In genomic region chrII:11157660-11158059, ce11 we compare ENCODE assay signal across 3 worm cellular contexts.
TF ChIP-seq lines count a peak whose summit lies in the region.

No protein-coding gene starts in this region.

TF ChIP-seq in whole organism, L1 larva, 84 proteins besides CTCF, POLR2A, EP300 and RAD21 (continued from another document and continues in another):
- TF ChIP-seq hlh-17 (GFP tag; optimal IDR thresholded peaks at IDR 0.05; lab: Kevin White, UChicago; ENCODE audit: borderline replicate concordance) (no peak), jun-1 (tag; optimal IDR thresholded peaks at IDR 0.05; lab: Kevin White, UChicago) (no peak), lsy-2 (tag; optimal IDR thresholded peaks at IDR 0.05; lab: Kevin White, UChicago) (peak; percentile 34 to 62), ztf-11 (tag; optimal IDR thresholded peaks at IDR 0.05; lab: Kevin White, UChicago) (no peak), snpc-4 (tag; optimal IDR thresholded peaks at IDR 0.05; lab: Kevin White, UChicago) (peak; percentile 59), lin-35 (GFP tag; optimal IDR thresholded peaks at IDR 0.05; lab: Kevin White, UChicago) (peak; percentile 47 to 69), ceh-88 (GFP tag; IDR thresholded peaks at IDR 0.05; lab: Robert Waterston, UW) (no peak), mab-9 (GFP tag; IDR thresholded peaks at IDR 0.05; lab: Robert Waterston, UW) (0 out of 2 replicates have a peak, but pooled peaks have one; percentile 7), elt-2 (tag; optimal IDR thresholded peaks at IDR 0.05; lab: Kevin White, UChicago) (peak; percentile 53), rnt-1 (tag; optimal IDR thresholded peaks at IDR 0.05; lab: Kevin White, UChicago) (peak; percentile 71), unc-86 (tag; optimal IDR thresholded peaks at IDR 0.05; lab: Kevin White, UChicago) (peak; percentile 14), alr-1 (tag; optimal IDR thresholded peaks at IDR 0.05; lab: Kevin White, UChicago; ENCODE audit: borderline replicate concordance) (no peak), irx-1 (tag; optimal IDR thresholded peaks at IDR 0.05; lab: Kevin White, UChicago) (no peak), xbp-1 (tag; optimal IDR thresholded peaks at IDR 0.05; lab: Kevin White, UChicago) (peak; percentile 42), unc-30 (tag; optimal IDR thresholded peaks at IDR 0.05; lab: Kevin White, UChicago) (no peak), nhr-85 (tag; lab: Kevin White, UChicago) (peak; percentile 77), nhr-19 (GFP tag; conservative IDR thresholded peaks at IDR 0.05; lab: Robert Waterston, UW) (peak; percentile 70), hlh-4 (tag; optimal IDR thresholded peaks at IDR 0.05; lab: Kevin White, UChicago) (no peak), pqm-1 (tag; optimal IDR thresholded peaks at IDR 0.05; lab: Kevin White, UChicago) (no peak), lin-14 (GFP tag; optimal IDR thresholded peaks at IDR 0.05; lab: Kevin White, UChicago) (peak; percentile 56), ztf-4 (tag; optimal IDR thresholded peaks at IDR 0.05; lab: Kevin White, UChicago) (no peak), mdl-1 (tag; optimal IDR thresholded peaks at IDR 0.05; lab: Kevin White, UChicago) (peak in 1 of 2 experiments; percentile 3), dpl-1 (GFP tag; optimal IDR thresholded peaks at IDR 0.05; lab: Kevin White, UChicago) (peak; percentile 6 to 48 (median 35)), nhr-20 (tag; optimal IDR thresholded peaks at IDR 0.05; lab: Kevin White, UChicago) (peak; percentile 63), nhr-71 (tag; optimal IDR thresholded peaks at IDR 0.05; lab: Kevin White, UChicago) (peak; percentile 72), vab-15 (tag; optimal IDR thresholded peaks at IDR 0.05; lab: Kevin White, UChicago) (no peak), ces-1 (GFP tag; optimal IDR thresholded peaks at IDR 0.05; lab: Kevin White, UChicago) (no peak), efl-1 (optimal IDR thresholded peaks at IDR 0.05; lab: Kevin White, UChicago) (peak; percentile 42 to 52), efl-1 (GFP tag; optimal IDR thresholded peaks at IDR 0.05 in 1 of 2; lab: Kevin White, UChicago) (peak; percentile 40 to 95), elt-3 (tag; optimal IDR thresholded peaks at IDR 0.05; lab: Kevin White, UChicago) (peak in 2 of 6 experiments; percentile 6 to 27), C16A3.4 (tag; optimal IDR thresholded peaks at IDR 0.05; lab: Kevin White, UChicago) (peak; percentile 53), dsc-1 (tag; optimal IDR thresholded peaks at IDR 0.05; lab: Kevin White, UChicago) (peak; percentile 51), zip-4 (GFP tag; optimal IDR thresholded peaks at IDR 0.05; lab: Kevin White, UChicago) (no peak), tlp-1 (tag; optimal IDR thresholded peaks at IDR 0.05; lab: Kevin White, UChicago) (no peak), nhr-12 (tag; optimal IDR thresholded peaks at IDR 0.05; lab: Kevin White, UChicago) (no peak), mep-1 (tag; optimal IDR thresholded peaks at IDR 0.05; lab: Kevin White, UChicago) (peak; percentile 22), zag-1 (tag; optimal IDR thresholded peaks at IDR 0.05; lab: Kevin White, UChicago) (no peak), swsn-7 (tag; optimal IDR thresholded peaks at IDR 0.05; lab: Kevin White, UChicago) (peak; percentile 63), unc-130 (tag; optimal IDR thresholded peaks at IDR 0.05; lab: Kevin White, UChicago) (peak; percentile 55), lin-39 (tag; optimal IDR thresholded peaks at IDR 0.05; lab: Kevin White, UChicago) (no peak), nhr-84 (tag; optimal IDR thresholded peaks at IDR 0.05; lab: Kevin White, UChicago) (no peak), grh-1 (GFP tag; IDR thresholded peaks at IDR 0.05; lab: Robert Waterston, UW) (peak; percentile 48; the same call in 1 of the 2 replicates), snu-23 (GFP tag; optimal IDR thresholded peaks at IDR 0.05; lab: Kevin White, UChicago) (peak; percentile 74), nhr-90 (tag; optimal IDR thresholded peaks at IDR 0.05; lab: Kevin White, UChicago; ENCODE audit: poor library complexity) (peak; percentile 61)

TF ChIP-seq in whole organism, L3 larva, 47 proteins besides CTCF, POLR2A, EP300 and RAD21 (continued from another document):
- TF ChIP-seq nhr-25 (tag; optimal IDR thresholded peaks at IDR 0.05; lab: Kevin White, UChicago): peak; percentile 42

TF ChIP-seq in whole organism, young adult, 124 proteins besides CTCF, POLR2A, EP300 and RAD21 (continued from another document):
- TF ChIP-seq mel-28 (tag; optimal IDR thresholded peaks at IDR 0.05; lab: Kevin White, UChicago; ENCODE audit: borderline replicate concordance) (no peak), tbp1 (GFP tag; optimal IDR thresholded peaks at IDR 0.05; lab: Kevin White, UChicago) (peak; percentile 98), nfyb-1 (GFP tag; IDR thresholded peaks at IDR 0.05; lab: Robert Waterston, UW) (peak; percentile 68), nhr-80 (tag; optimal IDR thresholded peaks at IDR 0.05; lab: Kevin White, UChicago) (peak; percentile 39), rcor-1 (GFP tag; IDR thresholded peaks at IDR 0.05; lab: Robert Waterston, UW) (peak; percentile 56; the same call in 1 of the 2 replicates), snpc-4 (GFP tag; optimal IDR thresholded peaks at IDR 0.05; lab: Kevin White, UChicago) (peak; percentile 36), snpc-4 (tag; optimal IDR thresholded peaks at IDR 0.05; lab: Kevin White, UChicago) (peak; percentile 10 to 83 (median 71)), ztf-25 (GFP tag; IDR thresholded peaks at IDR 0.05; lab: Robert Waterston, UW) (peak; percentile 89; the same call in 1 of the 2 replicates), B0261.1 (tag; optimal IDR thresholded peaks at IDR 0.05; lab: Kevin White, UChicago) (peak; percentile 88), zfh-2 (GFP tag; conservative IDR thresholded peaks at IDR 0.05; lab: Robert Waterston, UW) (0 out of 2 replicates have a peak, but pooled peaks have one; percentile 19), ZK185.1 (tag; optimal IDR thresholded peaks at IDR 0.05; lab: Kevin White, UChicago; ENCODE audit: poor library complexity, severe bottlenecking) (peak; percentile 85), chd-7 (tag; optimal IDR thresholded peaks at IDR 0.05; lab: Kevin White, UChicago) (peak; percentile 44), fkh-3 (tag; optimal IDR thresholded peaks at IDR 0.05; lab: Kevin White, UChicago) (peak; percentile 3), nhr-179 (tag; optimal IDR thresholded peaks at IDR 0.05; lab: Kevin White, UChicago) (no peak), hmg-1.2 (GFP tag; IDR thresholded peaks at IDR 0.05; lab: Robert Waterston, UW) (peak; percentile 86), zim-3 (tag; optimal IDR thresholded peaks at IDR 0.05; lab: Kevin White, UChicago) (no peak), snpc-1.3 (tag; optimal IDR thresholded peaks at IDR 0.05; lab: Kevin White, UChicago; ENCODE audit: insufficient read depth) (peak; percentile 58), F49E8.2 (tag; optimal IDR thresholded peaks at IDR 0.05; lab: Kevin White, UChicago; ENCODE audit: insufficient read depth) (peak; percentile 32), cebp-1 (GFP tag; IDR thresholded peaks at IDR 0.05; lab: Robert Waterston, UW) (no peak), cebp-1 (tag; optimal IDR thresholded peaks at IDR 0.05; lab: Kevin White, UChicago) (peak; percentile 64), lag-1 (GFP tag; IDR thresholded peaks at IDR 0.05; lab: Robert Waterston, UW) (no peak), attf-5 (GFP tag; optimal IDR thresholded peaks at IDR 0.05; lab: Kevin White, UChicago) (peak; percentile 51), lin-54 (GFP tag; optimal IDR thresholded peaks at IDR 0.05; lab: Kevin White, UChicago) (peak; percentile 53), madf-10 (tag; optimal IDR thresholded peaks at IDR 0.05; lab: Kevin White, UChicago) (no peak), die-1 (tag; optimal IDR thresholded peaks at IDR 0.05; lab: Kevin White, UChicago) (peak; percentile 88), egl-44 (GFP tag; IDR thresholded peaks at IDR 0.05; lab: Robert Waterston, UW) (peak; percentile 68; the same call in 1 of the 2 replicates), C17E4.6 (GFP tag; IDR thresholded peaks at IDR 0.05; lab: Robert Waterston, UW) (peak; percentile 51; the same call in 1 of the 2 replicates), F33H1.4 (GFP tag; IDR thresholded peaks at IDR 0.05; lab: Robert Waterston, UW) (peak; percentile 60), tbx-9 (tag; optimal IDR thresholded peaks at IDR 0.05; lab: Kevin White, UChicago; ENCODE audit: borderline replicate concordance) (no peak), rpc-1 (optimal IDR thresholded peaks at IDR 0.05; lab: Kevin White, UChicago) (peak; percentile 74), rpc-1 (tag; optimal IDR thresholded peaks at IDR 0.05; lab: Kevin White, UChicago) (peak; percentile 88), D2030.7 (GFP tag; IDR thresholded peaks at IDR 0.05; lab: Robert Waterston, UW) (peak; percentile 59; the same call in 1 of the 2 replicates), lin-35 (GFP tag; optimal IDR thresholded peaks at IDR 0.05; lab: Kevin White, UChicago) (peak in 1 of 3 experiments; percentile 19), F10E7.11 (tag; optimal IDR thresholded peaks at IDR 0.05; lab: Kevin White, UChicago) (no peak), athp-1 (tag; optimal IDR thresholded peaks at IDR 0.05; lab: Kevin White, UChicago) (peak; percentile 45), somi-1 (GFP tag; optimal IDR thresholded peaks at IDR 0.05; lab: Kevin White, UChicago) (no peak), hsf-1 (GFP tag; IDR thresholded peaks at IDR 0.05; lab: Robert Waterston, UW) (no peak), ceh-40 (GFP tag; IDR thresholded peaks at IDR 0.05; lab: Robert Waterston, UW) (no peak), nhr-120 (GFP tag; IDR thresholded peaks at IDR 0.05; lab: Robert Waterston, UW) (no peak), ztf-28 (GFP tag; IDR thresholded peaks at IDR 0.05; lab: Robert Waterston, UW) (0 out of 2 replicates have a peak, but pooled peaks have one; percentile 51), ztf-22 (GFP tag; optimal IDR thresholded peaks at IDR 0.05; lab: Kevin White, UChicago) (no peak), mes-4 (tag; optimal IDR thresholded peaks at IDR 0.05; lab: Kevin White, UChicago) (peak; percentile 36), sea-2 (GFP tag; IDR thresholded peaks at IDR 0.05; lab: Robert Waterston, UW) (no peak), rec-8 (tag; optimal IDR thresholded peaks at IDR 0.05; lab: Kevin White, UChicago) (peak in 1 of 2 experiments; percentile 54), ama-1 (optimal IDR thresholded peaks at IDR 0.05; lab: Kevin White, UChicago) (no peak), ama-1 (GFP tag; optimal IDR thresholded peaks at IDR 0.05; lab: Kevin White, UChicago) (peak in 1 of 2 experiments; percentile 75), attf-3 (GFP tag; conservative IDR thresholded peaks at IDR 0.05; lab: Robert Waterston, UW) (0 out of 2 replicates have a peak, but pooled peaks have one; percentile 22)
TF ChIP-seq in whole organism, young adult: peak in this region for 60.
